Fruit fly (Drosophila melanogaster) whole organism, embryonic: ENCODE measurements around the gene Fum1.

Experiments used
- CG10267 ChIP-seq: fragments of 200-800 bp; sonication (Bioruptor generic); optimal IDR thresholded peaks from 2 replicates; lab custom pipeline; 2018; ENCODE audit warnings: missing biosample characterization, mild to moderate bottlenecking, missing genetic modification characterization, moderate library complexity
- CG11398 ChIP-seq: fragments of 200-800 bp; sonication (Bioruptor generic); optimal IDR thresholded peaks from 2 replicates; lab custom pipeline; 2016; ENCODE audit warnings: missing biosample characterization, missing genetic modification characterization
- CG12391 ChIP-seq: fragments of 200-800 bp; sonication (Bioruptor generic); optimal IDR thresholded peaks from 3 replicates; lab custom pipeline; 2018; ENCODE audit warnings: missing biosample characterization, mild to moderate bottlenecking, missing genetic modification characterization, moderate library complexity
- CG12659 ChIP-seq: fragments of 200-800 bp; sonication (Bioruptor generic); optimal IDR thresholded peaks from 3 replicates; lab custom pipeline; 2017; ENCODE audit warnings: mild to moderate bottlenecking, missing biosample characterization, missing genetic modification reagents, missing genetic modification characterization
- CG1602 ChIP-seq: fragments of 200-800 bp; sonication (Bioruptor generic); optimal IDR thresholded peaks from 3 replicates; lab custom pipeline; 2016; ENCODE audit warnings: missing biosample characterization, missing genetic modification characterization
- CG16863 ChIP-seq: fragments of 200-800 bp; sonication (Bioruptor generic); optimal IDR thresholded peaks from 3 replicates; lab custom pipeline; 2016; ENCODE audit warnings: missing biosample characterization, missing genetic modification characterization
- CG17385 ChIP-seq: fragments of 200-800 bp; sonication (Bioruptor generic); optimal IDR thresholded peaks from 3 replicates; lab custom pipeline; 2018; ENCODE audit warnings: missing biosample characterization, mild to moderate bottlenecking, missing genetic modification characterization
- CG1792 ChIP-seq: fragments of 200-800 bp; sonication (Bioruptor generic); optimal IDR thresholded peaks from 2 replicates; lab custom pipeline; 2016; ENCODE audit warnings: missing biosample characterization, missing genetic modification characterization
- CG30431 ChIP-seq: fragments of 200-800 bp; sonication (Bioruptor generic); optimal IDR thresholded peaks from 2 replicates; lab custom pipeline; 2017; ENCODE audit warnings: missing biosample characterization, missing genetic modification characterization
- CG31388 ChIP-seq: fragments of 200-800 bp; sonication (Bioruptor generic); optimal IDR thresholded peaks from 2 replicates; lab custom pipeline; 2016; ENCODE audit warnings: missing biosample characterization, missing genetic modification characterization
- CG31441 ChIP-seq: fragments of 200-800 bp; sonication (Bioruptor generic); IDR thresholded peaks from 2 replicates; pipeline ENCODE4 v1.3.6; 2022; ENCODE audit warnings: missing biosample characterization, missing genetic modification characterization
- CG4424 ChIP-seq: fragments of 200-800 bp; sonication (Bioruptor generic); optimal IDR thresholded peaks from 3 replicates; lab custom pipeline; 2016; ENCODE audit warnings: missing biosample characterization, missing genetic modification characterization
- CG4707 ChIP-seq: fragments of 200-800 bp; sonication (Bioruptor generic); optimal IDR thresholded peaks from 2 replicates; lab custom pipeline; 2018; ENCODE audit warnings: missing biosample characterization, mild to moderate bottlenecking, missing genetic modification characterization, moderate library complexity
- CG4730 ChIP-seq: fragments of 200-800 bp; sonication (Bioruptor generic); IDR thresholded peaks from 2 replicates; pipeline ENCODE4 v1.3.6; 2022; ENCODE audit warnings: missing biosample characterization, missing genetic modification characterization
- CG6254 ChIP-seq: fragments of 200-800 bp; sonication (Bioruptor generic); optimal IDR thresholded peaks from 3 replicates; lab custom pipeline; 2017; ENCODE audit warnings: mild to moderate bottlenecking, missing biosample characterization, missing genetic modification reagents, missing genetic modification characterization
- CG8290 ChIP-seq, 3 experiments: fragments of 200-800 bp; sonication (Bioruptor generic); optimal IDR thresholded peaks; 2 replicates each; lab custom pipeline; 2016 to 2019; ENCODE audit warnings: missing biosample characterization in 3 of 3, missing genetic modification characterization in 3 of 3, mild to moderate bottlenecking in 2 of 3, moderate library complexity in 1 of 3
- CG8388 ChIP-seq: fragments of 200-800 bp; sonication (Bioruptor generic); optimal IDR thresholded peaks from 2 replicates; lab custom pipeline; 2019; ENCODE audit warnings: missing biosample characterization, mild to moderate bottlenecking, missing genetic modification characterization, moderate library complexity
- CG8478 ChIP-seq: fragments of >200 bp; optimal IDR thresholded peaks from 2 replicates; lab custom pipeline; 2018
- E2f1 ChIP-seq: fragments of 200-800 bp; sonication (Bioruptor generic); IDR thresholded peaks from 2 replicates; pipeline ENCODE4 v1.3.6; 2022; ENCODE audit warnings: missing biosample characterization, missing genetic modification characterization
- Elba2 ChIP-seq: fragments of 200-800 bp; sonication (Bioruptor generic); optimal IDR thresholded peaks from 3 replicates; lab custom pipeline; 2016; ENCODE audit warnings: missing biosample characterization, missing genetic modification characterization
- Hand ChIP-seq: fragments of 200-800 bp; sonication (Bioruptor generic); optimal IDR thresholded peaks from 2 replicates; lab custom pipeline; 2017; ENCODE audit warnings: mild to moderate bottlenecking, missing biosample characterization, missing genetic modification reagents, missing genetic modification characterization
- Nf-YC ChIP-seq: fragments of 200-800 bp; optimal IDR thresholded peaks from 3 replicates; lab custom pipeline; 2019; ENCODE audit warnings: missing biosample characterization, mild to moderate bottlenecking, missing genetic modification characterization, moderate library complexity
- Side ChIP-seq: fragments of 200-800 bp; sonication (Bioruptor generic); optimal IDR thresholded peaks from 2 replicates; lab custom pipeline; 2016; ENCODE audit warnings: missing biosample characterization, missing genetic modification characterization
- Sry-β ChIP-seq: fragments of 200-800 bp; sonication (Bioruptor generic); optimal IDR thresholded peaks from 2 replicates; lab custom pipeline; 2018; ENCODE audit warnings: missing biosample characterization, mild to moderate bottlenecking, missing genetic modification characterization, moderate library complexity
- TFAM ChIP-seq: fragments of 200-800 bp; sonication (Bioruptor generic); optimal IDR thresholded peaks from 2 replicates; lab custom pipeline; 2017; ENCODE audit warnings: missing biosample characterization, missing genetic modification characterization, inconsistent platforms
- Xbp1 ChIP-seq: fragments of 200-800 bp; sonication (Bioruptor generic); optimal IDR thresholded peaks from 3 replicates; lab custom pipeline; 2016; ENCODE audit warnings: missing biosample characterization, mild to moderate bottlenecking, missing genetic modification characterization
- aop ChIP-seq: fragments of 200-800 bp; sonication (Bioruptor generic); IDR thresholded peaks from 2 replicates; pipeline ENCODE4 v1.3.6; 2022; ENCODE audit warnings: missing biosample characterization, missing genetic modification characterization
- ash1 ChIP-seq: fragments of 200-800 bp; sonication (Bioruptor generic); optimal IDR thresholded peaks from 2 replicates; lab custom pipeline; 2018; ENCODE audit warnings: missing biosample characterization, mild to moderate bottlenecking, missing genetic modification characterization
- az2 ChIP-seq: fragments of 200-800 bp; sonication (Bioruptor generic); optimal IDR thresholded peaks from 3 replicates; lab custom pipeline; 2016; ENCODE audit warnings: missing biosample characterization, missing genetic modification characterization
- cg ChIP-seq: fragments of 200-800 bp; sonication (Bioruptor generic); optimal IDR thresholded peaks from 3 replicates; lab custom pipeline; 2019; ENCODE audit warnings: missing biosample characterization, mild to moderate bottlenecking, missing genetic modification characterization, moderate library complexity
- chif ChIP-seq, 2 experiments: fragments of 200-800 bp; sonication (Bioruptor generic); optimal IDR thresholded peaks; 3 replicates each; lab custom pipeline; 2016; ENCODE audit warnings: missing biosample characterization in 2 of 2, missing genetic modification characterization in 2 of 2
- crol ChIP-seq: fragments of 200-800 bp; sonication (Bioruptor generic); IDR thresholded peaks from 2 replicates; pipeline ENCODE4 v1.3.6; 2022; ENCODE audit warnings: missing biosample characterization, missing genetic modification characterization
- crp ChIP-seq, 2 experiments: fragments of 200-800 bp; sonication (Bioruptor generic); optimal IDR thresholded peaks; 2 replicates in 1 of 2; 3 replicates in 1 of 2; lab custom pipeline; 2017; ENCODE audit warnings: missing biosample characterization in 2 of 2, missing genetic modification characterization in 2 of 2, mild to moderate bottlenecking in 1 of 2, moderate library complexity in 1 of 2
- da ChIP-seq: fragments of 200-800 bp; sonication (Bioruptor generic); optimal IDR thresholded peaks from 2 replicates; lab custom pipeline; 2016; ENCODE audit warnings: missing biosample characterization, missing genetic modification characterization
- en ChIP-seq: fragments of 200-800 bp; sonication (Bioruptor generic); optimal IDR thresholded peaks from 2 replicates; lab custom pipeline; 2016; ENCODE audit warnings: missing biosample characterization, missing genetic modification characterization
- fd102C ChIP-seq: fragments of 200-800 bp; sonication (Bioruptor generic); optimal IDR thresholded peaks from 2 replicates; lab custom pipeline; 2018; ENCODE audit warnings: missing biosample characterization, mild to moderate bottlenecking, missing genetic modification characterization, moderate library complexity
- gsb-n ChIP-seq: fragments of 200-800 bp; sonication (Bioruptor generic); optimal IDR thresholded peaks from 3 replicates; lab custom pipeline; 2018; ENCODE audit warnings: missing biosample characterization, mild to moderate bottlenecking, missing genetic modification characterization
- kah ChIP-seq: fragments of 200-800 bp; sonication (Bioruptor generic); optimal IDR thresholded peaks from 2 replicates; lab custom pipeline; 2018; ENCODE audit warnings: missing biosample characterization, mild to moderate bottlenecking, missing genetic modification characterization
- kay ChIP-seq: fragments of 200-800 bp; sonication (Bioruptor generic); optimal IDR thresholded peaks from 2 replicates; lab custom pipeline; 2016; ENCODE audit warnings: missing biosample characterization, missing genetic modification characterization
- ken ChIP-seq: fragments of 200-800 bp; sonication (Bioruptor generic); IDR thresholded peaks from 3 replicates; pipeline ENCODE4 v1.3.6; 2022; ENCODE audit warnings: missing biosample characterization, missing genetic modification characterization
- lab ChIP-seq: fragments of 200-800 bp; sonication (Bioruptor generic); optimal IDR thresholded peaks from 3 replicates; lab custom pipeline; 2017; ENCODE audit warnings: missing biosample characterization, missing genetic modification characterization, mild to moderate bottlenecking, moderate library complexity, missing genetic modification reagents
- nmo ChIP-seq: fragments of 200-800 bp; sonication (Bioruptor generic); optimal IDR thresholded peaks from 2 replicates; lab custom pipeline; 2018; ENCODE audit warnings: missing biosample characterization, mild to moderate bottlenecking, missing genetic modification characterization, moderate library complexity
- phol ChIP-seq: fragments of 200-800 bp; sonication (Bioruptor generic); optimal IDR thresholded peaks from 3 replicates; lab custom pipeline; 2018; ENCODE audit warnings: missing biosample characterization, mild to moderate bottlenecking, missing genetic modification characterization, moderate library complexity
- run ChIP-seq: fragments of 200-800 bp; sonication (Bioruptor generic); optimal IDR thresholded peaks from 3 replicates; lab custom pipeline; 2018; ENCODE audit warnings: missing biosample characterization, mild to moderate bottlenecking, missing genetic modification characterization
- salm ChIP-seq: fragments of 200-800 bp; sonication (Bioruptor generic); optimal IDR thresholded peaks from 2 replicates; lab custom pipeline; 2018; ENCODE audit warnings: missing biosample characterization, mild to moderate bottlenecking, missing genetic modification characterization
- schlank ChIP-seq: fragments of 200-800 bp; sonication (Bioruptor generic); optimal IDR thresholded peaks from 2 replicates; lab custom pipeline; 2018; ENCODE audit warnings: missing biosample characterization, mild to moderate bottlenecking, missing genetic modification characterization
- seq ChIP-seq: fragments of 200-800 bp; sonication (Bioruptor generic); IDR thresholded peaks from 2 replicates; pipeline ENCODE4 v1.3.6; 2022; ENCODE audit warnings: missing biosample characterization, missing genetic modification characterization
- sqz ChIP-seq: fragments of 200-800 bp; sonication (Bioruptor generic); optimal IDR thresholded peaks from 3 replicates; lab custom pipeline; 2018; ENCODE audit warnings: missing biosample characterization, mild to moderate bottlenecking, missing genetic modification characterization
- vnd ChIP-seq: fragments of 200-800 bp; sonication (Bioruptor generic); IDR thresholded peaks from 3 replicates; pipeline ENCODE4 v1.3.6; 2022; ENCODE audit warnings: missing biosample characterization, missing genetic modification characterization; ENCODE audit not compliant: partially characterized antibody
- wdn ChIP-seq: fragments of 200-800 bp; sonication (Bioruptor generic); IDR thresholded peaks from 2 replicates; pipeline ENCODE4 v1.3.6; 2022; ENCODE audit warnings: missing biosample characterization, missing genetic modification characterization

Gene Fum1

dm6 chrX:6711295-6711694 lies 33.1 kb downstream of the Fum1 start (continued):
- TF ChIP-seq CG4424 (GFP tag; lab: Kevin White, UChicago) (peak; percentile 79), seq (peak; percentile 81), CG31388 (GFP tag; lab: Kevin White, UChicago) (peak; percentile 35), CG1792 (GFP tag; lab: Kevin White, UChicago) (peak; percentile 50), CG30431 (GFP tag; lab: Kevin White, UChicago) (peak; percentile 54), CG17385 (GFP tag; lab: Kevin White, UChicago) (peak; percentile 69), az2 (GFP tag; lab: Kevin White, UChicago) (peak; percentile 78), wdn (GFP tag; lab: Robert Waterston, UW) (peak; percentile 75), Xbp1 (GFP tag; lab: Kevin White, UChicago) (peak; percentile 78), gsb-n (tag; lab: Kevin White, UChicago) (peak; percentile 74), Hand (peak; percentile 83), CG4707 (peak; percentile 65), TFAM (GFP tag; lab: Kevin White, UChicago) (peak; percentile 24), crp (GFP tag; optimal IDR thresholded peaks at IDR 0.05; lab: Kevin White, UChicago) (no peak), CG4730 (GFP tag; lab: Robert Waterston, UW) (peak; percentile 28; the same call in 1 of the 2 replicates), nmo (GFP tag; lab: Kevin White, UChicago) (peak; percentile 84), E2f1 (GFP tag; lab: Robert Waterston, UW) (peak; percentile 71), Nf-YC (peak; percentile 53), fd102C (GFP tag; lab: Kevin White, UChicago) (no peak), aop (no peak), crol (GFP tag; lab: Robert Waterston, UW) (no peak; the same call in 1 of the 2 replicates), schlank (tag; lab: Kevin White, UChicago) (peak; percentile 40), vnd (GFP tag; lab: Robert Waterston, UW) (no peak), ash1 (GFP tag; lab: Kevin White, UChicago) (peak; percentile 47), kah (peak; percentile 30), da (peak; percentile 42), CG8388 (GFP tag; lab: Kevin White, UChicago) (peak; percentile 74), CG1602 (peak; percentile 49), salm (tag; lab: Kevin White, UChicago) (peak; percentile 70), en (peak; percentile 49), chif (GFP tag; optimal IDR thresholded peaks at IDR 0.05; lab: Kevin White, UChicago) (peak; percentile 69 to 82), CG8290 (GFP tag; optimal IDR thresholded peaks at IDR 0.05; lab: Kevin White, UChicago) (peak; percentile 61), CG8290 (tag; optimal IDR thresholded peaks at IDR 0.05; lab: Kevin White, UChicago) (peak in 1 of 2 experiments; percentile 93), Elba2 (GFP tag; lab: Kevin White, UChicago) (no peak), cg (GFP tag; lab: Kevin White, UChicago) (no peak), CG6254 (GFP tag; lab: Kevin White, UChicago) (peak; percentile 77), lab (peak; percentile 89), CG8478 (lab: Kevin White, UChicago) (no peak), CG10267 (tag; lab: Kevin White, UChicago) (peak; percentile 72), kay (peak; percentile 68), CG11398 (GFP tag; lab: Kevin White, UChicago) (peak; percentile 65), sqz (peak; percentile 24), Side (peak; percentile 84), Sry-β (GFP tag; lab: Kevin White, UChicago) (no peak), ken (GFP tag; lab: Robert Waterston, UW) (peak; percentile 70; the same call in 2 of the 3 replicates), run (tag; lab: Kevin White, UChicago) (peak; percentile 49), CG31441 (GFP tag; lab: Robert Waterston, UW) (peak; percentile 84), CG12391 (tag; lab: Kevin White, UChicago) (peak; percentile 80), phol (tag; lab: Kevin White, UChicago) (peak; percentile 76), CG12659 (GFP tag; lab: Kevin White, UChicago) (peak; percentile 71), CG16863 (GFP tag; lab: Kevin White, UChicago) (peak; percentile 82)
